Worm (Caenorhabditis elegans) whole organism, L1 larva: ENCODE data around the gene T04F3.3.

ENCODE experiments used
- C34B4.2 ChIP-seq: sonication (generic microtip); optimal IDR thresholded peaks from 2 replicates; lab custom pipeline; 2017; ENCODE audit warnings: mild to moderate bottlenecking, missing genetic modification characterization, missing compliant biosample characterization
- F16B12.6 ChIP-seq: fragments of 150-350 bp; optimal IDR thresholded peaks from 2 replicates; lab custom pipeline; 2014; ENCODE audit warnings: missing biosample characterization, missing genetic modification characterization
- ama-1 ChIP-seq: fragments of 150-350 bp; optimal IDR thresholded peaks from 2 replicates; lab custom pipeline; 2014
- efl-1 ChIP-seq, 4 experiments: fragments of 150-350 bp; optimal IDR thresholded peaks in 3 of 4; peaks in 1 of 4; 1 replicate in 1 of 4; 2 replicates in 3 of 4; lab custom pipeline; 2014; ENCODE audit warnings: missing biosample characterization in 2 of 4, missing genetic modification characterization in 2 of 4, missing genetic modification reagents in 2 of 4
- efl-3 ChIP-seq: fragments of 200-800 bp; sonication (Bioruptor generic); optimal IDR thresholded peaks from 2 replicates; lab custom pipeline; 2018; ENCODE audit warnings: mild to moderate bottlenecking, missing genetic modification characterization, missing compliant biosample characterization
- egl-27 ChIP-seq, 2 experiments: fragments of 150-350 bp in 1 of 2; sonication (generic microtip); optimal IDR thresholded peaks; 3 replicates each; lab custom pipeline; 2017 to 2018; ENCODE audit warnings: missing biosample characterization in 2 of 2, missing genetic modification characterization in 2 of 2, missing genetic modification reagents in 2 of 2
- irx-1 ChIP-seq: sonication (generic microtip); optimal IDR thresholded peaks from 2 replicates; lab custom pipeline; 2016; ENCODE audit warnings: missing genetic modification characterization, missing compliant biosample characterization
- lin-14 ChIP-seq: fragments of 200-800 bp; sonication (Bioruptor generic); optimal IDR thresholded peaks from 2 replicates; lab custom pipeline; 2018; ENCODE audit warnings: mild to moderate bottlenecking, missing genetic modification characterization, moderate library complexity, missing compliant biosample characterization
- nhr-71 ChIP-seq: sonication (generic microtip); optimal IDR thresholded peaks from 2 replicates; lab custom pipeline; 2016; ENCODE audit warnings: mild to moderate bottlenecking, missing genetic modification characterization, moderate library complexity, missing compliant biosample characterization
- unc-62 ChIP-seq: fragments of 150-350 bp; optimal IDR thresholded peaks from 2 replicates; lab custom pipeline; 2014; ENCODE audit warnings: missing biosample characterization, missing genetic modification reagents, missing genetic modification characterization
- unc-86 ChIP-seq: sonication (generic microtip); optimal IDR thresholded peaks from 2 replicates; lab custom pipeline; 2016; ENCODE audit warnings: missing genetic modification characterization, missing compliant biosample characterization
- unc-98 ChIP-seq: fragments of 200-800 bp; sonication (Bioruptor generic); IDR thresholded peaks from 2 replicates; pipeline ENCODE4 v1.3.6; 2022; ENCODE audit warnings: missing genetic modification characterization, missing compliant biosample characterization
- zip-4 ChIP-seq: fragments of 200-800 bp; sonication (Bioruptor generic); optimal IDR thresholded peaks from 2 replicates; lab custom pipeline; 2018; ENCODE audit warnings: mild to moderate bottlenecking, missing genetic modification characterization, moderate library complexity, missing compliant biosample characterization

The T04F3.3 gene

ce11 chrV:11809935-11810334, 51.2 kb downstream of the T04F3.3 start:
- TF ChIP-seq efl-1 (optimal IDR thresholded peaks at IDR 0.05; lab: Kevin White, UChicago) (no peak), efl-1 (GFP tag; optimal IDR thresholded peaks at IDR 0.05 in 1 of 2; lab: Kevin White, UChicago) (peak in 1 of 2 experiments; percentile 80), C34B4.2 (tag; lab: Kevin White, UChicago) (no peak), egl-27 (tag; optimal IDR thresholded peaks at IDR 0.05; lab: Kevin White, UChicago) (no peak), lin-14 (GFP tag; lab: Kevin White, UChicago) (peak; percentile 67), efl-3 (GFP tag; lab: Kevin White, UChicago) (no peak), F16B12.6 (tag; lab: Kevin White, UChicago) (no peak), ama-1 (lab: Kevin White, UChicago) (no peak), nhr-71 (tag; lab: Kevin White, UChicago) (no peak), unc-62 (GFP tag; lab: Kevin White, UChicago) (no peak), zip-4 (GFP tag; lab: Kevin White, UChicago) (no peak), unc-86 (peak; percentile 2), irx-1 (tag; lab: Kevin White, UChicago) (peak; percentile 9), unc-98 (no peak)
